Fruit fly (Drosophila melanogaster) whole organism, embryonic: Measurements from ENCODE around the gene CG10874.

Experiments
- CG10209 ChIP-seq: fragments of 200-800 bp; sonication (Bioruptor generic); optimal IDR thresholded peaks from 3 replicates; lab custom pipeline; 2017; ENCODE audit warnings: missing biosample characterization, mild to moderate bottlenecking, missing genetic modification characterization, missing genetic modification reagents
- CG10565 ChIP-seq: fragments of 200-800 bp; sonication (Bioruptor generic); optimal IDR thresholded peaks from 3 replicates; lab custom pipeline; 2016; ENCODE audit warnings: missing biosample characterization, mild to moderate bottlenecking, missing genetic modification characterization
- CG10979 ChIP-seq: fragments of 200-800 bp; sonication (Bioruptor generic); optimal IDR thresholded peaks from 2 replicates; lab custom pipeline; 2018; ENCODE audit warnings: missing biosample characterization, mild to moderate bottlenecking, missing genetic modification characterization, moderate library complexity
- CG15601 ChIP-seq: fragments of 200-800 bp; sonication (Bioruptor generic); optimal IDR thresholded peaks from 3 replicates; lab custom pipeline; 2019; ENCODE audit warnings: missing biosample characterization, mild to moderate bottlenecking, missing genetic modification characterization, moderate library complexity
- CG16779 ChIP-seq: fragments of 200-800 bp; sonication (Bioruptor generic); IDR thresholded peaks from 2 replicates; pipeline ENCODE4 v1.3.6; 2022; ENCODE audit warnings: missing biosample characterization, missing genetic modification characterization
- CG6272 ChIP-seq: fragments of 200-800 bp; sonication (Bioruptor generic); IDR thresholded peaks from 2 replicates; pipeline ENCODE4 v1.3.6; 2022; ENCODE audit warnings: missing biosample characterization, missing genetic modification characterization
- Hmr ChIP-seq: fragments of 200-800 bp; sonication (Bioruptor generic); optimal IDR thresholded peaks from 3 replicates; lab custom pipeline; 2017; ENCODE audit warnings: mild to moderate bottlenecking, missing biosample characterization, missing genetic modification reagents, missing genetic modification characterization
- Mes4 ChIP-seq: fragments of 200-800 bp; sonication (Bioruptor generic); optimal IDR thresholded peaks from 2 replicates; lab custom pipeline; 2016; ENCODE audit warnings: missing biosample characterization, missing genetic modification characterization
- Oaz ChIP-seq: fragments of 200-800 bp; sonication (Bioruptor generic); IDR thresholded peaks from 2 replicates; pipeline ENCODE4 v1.3.6; 2022; ENCODE audit warnings: missing biosample characterization, missing genetic modification characterization
- insv ChIP-seq, 2 experiments: fragments of 200-800 bp; sonication (Bioruptor generic); optimal IDR thresholded peaks; 3 replicates each; lab custom pipeline; 2016 to 2018; ENCODE audit warnings: missing biosample characterization in 2 of 2, missing genetic modification characterization in 2 of 2

DNA sequence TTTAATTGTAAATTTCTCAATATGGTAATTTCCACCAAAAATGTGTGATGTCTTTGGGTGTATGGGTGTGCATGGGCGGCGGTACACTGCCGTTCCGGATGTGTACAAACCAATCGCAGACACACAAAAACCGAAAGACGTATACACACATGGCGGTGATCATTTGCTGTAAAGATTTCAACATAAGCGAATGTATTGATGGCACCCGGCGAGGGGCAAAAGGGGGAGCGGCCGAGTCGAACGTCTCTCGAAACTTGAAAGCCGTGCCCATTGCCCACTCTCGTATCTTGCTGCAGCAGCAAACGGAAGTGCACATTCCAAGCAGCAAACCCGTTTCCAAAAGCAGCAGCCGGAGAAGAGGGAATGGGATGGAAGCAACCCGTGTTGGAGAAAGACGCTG lies 29.9 kb downstream of the CG10874 start:
- TF ChIP-seq CG16779 (GFP tag; lab: Robert Waterston, UW), result no peak
- TF ChIP-seq Hmr (GFP tag; lab: Kevin White, UChicago), result no peak
- no peak for TF ChIP-seq CG10209
- no peak for TF ChIP-seq insv (GFP tag; optimal IDR thresholded peaks at IDR 0.05; lab: Kevin White, UChicago)
- no peak for TF ChIP-seq CG10979
- TF ChIP-seq CG10565 (GFP tag; lab: Kevin White, UChicago), result no peak
- no peak for TF ChIP-seq CG6272 (GFP tag; lab: Robert Waterston, UW)
- TF ChIP-seq CG15601 (tag; lab: Kevin White, UChicago), result no peak
- no peak for TF ChIP-seq Mes4 (GFP tag; lab: Kevin White, UChicago)
- no peak for TF ChIP-seq Oaz (GFP tag; lab: Robert Waterston, UW)
